Worm (Caenorhabditis elegans) whole organism, L4/young adult: ENCODE data around the gene msp-50.

ENCODE experiments used
- W03F9.2 ChIP-seq: fragments of 150-350 bp; optimal IDR thresholded peaks from 2 replicates; lab custom pipeline; 2014; ENCODE audit warnings: missing biosample characterization, missing genetic modification characterization
- him-1 ChIP-seq: sonication (generic microtip); optimal IDR thresholded peaks from 2 replicates; lab custom pipeline; 2016; ENCODE audit warnings: missing genotype, missing genetic modification reagents, missing genetic modification characterization, missing compliant biosample characterization

ce11 chrII:5241560-5241959, 42.0 kb downstream of the msp-50 start, which contains the start of gene T16D1.1:
- TF ChIP-seq him-1 (tag; lab: Kevin White, UChicago) (no peak), W03F9.2 (tag; lab: Kevin White, UChicago) (no peak)
